Fruit fly (Drosophila melanogaster) whole organism, embryonic: ENCODE data around the gene kra.

Source experiments
- CG11093 ChIP-seq: fragments of 200-800 bp; sonication (Bioruptor generic); IDR thresholded peaks from 3 replicates; pipeline ENCODE4 v1.3.6; 2022; ENCODE audit warnings: missing biosample characterization, missing genetic modification characterization
- CG11723 ChIP-seq: fragments of 200-800 bp; sonication (Bioruptor generic); optimal IDR thresholded peaks from 2 replicates; lab custom pipeline; 2017; ENCODE audit warnings: missing biosample characterization, mild to moderate bottlenecking, missing genetic modification characterization
- CG13123 ChIP-seq: fragments of 200-800 bp; sonication (Bioruptor generic); optimal IDR thresholded peaks from 2 replicates; lab custom pipeline; 2016; ENCODE audit warnings: missing biosample characterization, missing genetic modification characterization
- CG13287 ChIP-seq: fragments of 200-800 bp; sonication (Bioruptor generic); IDR thresholded peaks from 2 replicates; pipeline ENCODE4 v1.3.6; 2022; ENCODE audit warnings: missing biosample characterization, missing genetic modification characterization; ENCODE audit not compliant: partially characterized antibody
- CG14014 ChIP-seq: fragments of 200-800 bp; sonication (Bioruptor generic); IDR thresholded peaks from 2 replicates; pipeline ENCODE4 v1.3.6; 2022; ENCODE audit warnings: missing biosample characterization, missing genetic modification characterization
- CG14965 ChIP-seq: fragments of 200-800 bp; sonication (Bioruptor generic); optimal IDR thresholded peaks from 2 replicates; lab custom pipeline; 2016; ENCODE audit warnings: missing biosample characterization, missing genetic modification characterization, borderline replicate concordance
- CG15514 ChIP-seq: fragments of 200-800 bp; sonication (Bioruptor generic); optimal IDR thresholded peaks from 3 replicates; lab custom pipeline; 2017; ENCODE audit warnings: missing biosample characterization, missing genetic modification characterization, mild to moderate bottlenecking, moderate library complexity, missing genetic modification reagents
- CG15696 ChIP-seq: fragments of 200-800 bp; sonication (Bioruptor generic); optimal IDR thresholded peaks from 2 replicates; lab custom pipeline; 2019; ENCODE audit warnings: missing biosample characterization, mild to moderate bottlenecking, missing genetic modification characterization, moderate library complexity
- CG16863 ChIP-seq: fragments of 200-800 bp; sonication (Bioruptor generic); optimal IDR thresholded peaks from 3 replicates; lab custom pipeline; 2016; ENCODE audit warnings: missing biosample characterization, missing genetic modification characterization
- CG17359 ChIP-seq: fragments of 200-800 bp; sonication (Bioruptor generic); optimal IDR thresholded peaks from 3 replicates; lab custom pipeline; 2018; ENCODE audit warnings: missing biosample characterization, mild to moderate bottlenecking, missing genetic modification characterization, moderate library complexity
- CG18619 ChIP-seq: fragments of 200-800 bp; sonication (Bioruptor generic); optimal IDR thresholded peaks from 3 replicates; lab custom pipeline; 2017; ENCODE audit warnings: missing biosample characterization, mild to moderate bottlenecking, missing genetic modification characterization
- CG30431 ChIP-seq: fragments of 200-800 bp; sonication (Bioruptor generic); optimal IDR thresholded peaks from 2 replicates; lab custom pipeline; 2017; ENCODE audit warnings: missing biosample characterization, missing genetic modification characterization
- CG31365 ChIP-seq: fragments of 200-800 bp; sonication (Bioruptor generic); optimal IDR thresholded peaks from 2 replicates; lab custom pipeline; 2018; ENCODE audit warnings: missing biosample characterization, mild to moderate bottlenecking, missing genetic modification characterization
- CG32532 ChIP-seq: fragments of 200-800 bp; sonication (Bioruptor generic); IDR thresholded peaks from 2 replicates; pipeline ENCODE4 v1.3.6; 2022; ENCODE audit warnings: missing biosample characterization, missing genetic modification characterization
- CG4854 ChIP-seq: fragments of 200-800 bp; sonication (Bioruptor generic); optimal IDR thresholded peaks from 2 replicates; lab custom pipeline; 2016; ENCODE audit warnings: missing biosample characterization, missing genetic modification characterization, inconsistent platforms
- CG5180 ChIP-seq: fragments of 200-800 bp; sonication (Bioruptor generic); optimal IDR thresholded peaks from 3 replicates; lab custom pipeline; 2017; ENCODE audit warnings: missing biosample characterization, missing genetic modification characterization, mild to moderate bottlenecking, moderate library complexity, missing genetic modification reagents
- CG7357 ChIP-seq: fragments of 200-800 bp; sonication (Bioruptor generic); IDR thresholded peaks from 3 replicates; pipeline ENCODE4 v1.3.6; 2022; ENCODE audit warnings: missing biosample characterization, missing genetic modification characterization
- CG7372 ChIP-seq: fragments of 200-800 bp; sonication (Bioruptor generic); IDR thresholded peaks from 2 replicates; pipeline ENCODE4 v1.3.6; 2022; ENCODE audit warnings: missing biosample characterization, missing genetic modification characterization
- CG8478 ChIP-seq: fragments of >200 bp; optimal IDR thresholded peaks from 2 replicates; lab custom pipeline; 2018
- CHES-1-like ChIP-seq: fragments of 200-800 bp; sonication (Bioruptor generic); optimal IDR thresholded peaks from 2 replicates; lab custom pipeline; 2016; ENCODE audit warnings: missing biosample characterization, missing genetic modification characterization
- Chrac-16 ChIP-seq: fragments of 200-800 bp; sonication (Bioruptor generic); optimal IDR thresholded peaks from 3 replicates; lab custom pipeline; 2016; ENCODE audit warnings: missing biosample characterization, missing genetic modification characterization
- ERR ChIP-seq: fragments of 200-800 bp; sonication (Bioruptor generic); optimal IDR thresholded peaks from 2 replicates; lab custom pipeline; 2016; ENCODE audit warnings: missing biosample characterization, missing genetic modification characterization
- Max ChIP-seq: fragments of 200-800 bp; sonication (Bioruptor generic); optimal IDR thresholded peaks from 2 replicates; lab custom pipeline; 2016; ENCODE audit warnings: missing biosample characterization, mild to moderate bottlenecking, missing genetic modification characterization
- NC2α ChIP-seq: fragments of 200-800 bp; sonication (Bioruptor generic); optimal IDR thresholded peaks from 2 replicates; lab custom pipeline; 2016; ENCODE audit warnings: missing biosample characterization, missing genetic modification characterization
- Opbp ChIP-seq: fragments of 200-800 bp; sonication (Bioruptor generic); IDR thresholded peaks from 3 replicates; pipeline ENCODE4 v1.3.6; 2022; ENCODE audit warnings: missing biosample characterization, missing genetic modification characterization; ENCODE audit not compliant: partially characterized antibody
- Sry-β ChIP-seq: fragments of 200-800 bp; sonication (Bioruptor generic); optimal IDR thresholded peaks from 2 replicates; lab custom pipeline; 2018; ENCODE audit warnings: missing biosample characterization, mild to moderate bottlenecking, missing genetic modification characterization, moderate library complexity
- Stat92E ChIP-seq, 3 experiments: fragments of >200 bp in 2 of 3; fragments of 200-800 bp in 1 of 3; sonication (Bioruptor generic) in 1 of 3; optimal IDR thresholded peaks; 2 replicates each; lab custom pipeline; 2017 to 2019; ENCODE audit warnings: missing biosample characterization in 3 of 3, missing genetic modification characterization in 3 of 3, mild to moderate bottlenecking in 1 of 3, moderate library complexity in 1 of 3
- Usf ChIP-seq: fragments of 200-800 bp; sonication (Bioruptor generic); optimal IDR thresholded peaks from 2 replicates; lab custom pipeline; 2017; ENCODE audit warnings: missing genotype, missing biosample characterization, missing genetic modification characterization
- YL-1 ChIP-seq: fragments of 200-800 bp; sonication (Bioruptor generic); optimal IDR thresholded peaks from 3 replicates; lab custom pipeline; 2017; ENCODE audit warnings: missing biosample characterization, mild to moderate bottlenecking, missing genetic modification characterization
- cg ChIP-seq: fragments of 200-800 bp; sonication (Bioruptor generic); optimal IDR thresholded peaks from 3 replicates; lab custom pipeline; 2019; ENCODE audit warnings: missing biosample characterization, mild to moderate bottlenecking, missing genetic modification characterization, moderate library complexity
- chm ChIP-seq: fragments of 200-800 bp; sonication (Bioruptor generic); IDR thresholded peaks from 2 replicates; pipeline ENCODE4 v1.3.6; 2022; ENCODE audit warnings: missing biosample characterization, missing genetic modification characterization
- croc ChIP-seq: fragments of 200-800 bp; sonication (Bioruptor generic); conservative IDR thresholded peaks from 3 replicates; pipeline ENCODE4 v1.3.6; 2022; ENCODE audit warnings: missing biosample characterization, missing genetic modification characterization
- cwo ChIP-seq: fragments of 200-800 bp; sonication (Bioruptor generic); optimal IDR thresholded peaks from 3 replicates; lab custom pipeline; 2017; ENCODE audit warnings: missing biosample characterization, missing genetic modification characterization, mild to moderate bottlenecking, moderate library complexity, missing genetic modification reagents
- da ChIP-seq: fragments of 200-800 bp; sonication (Bioruptor generic); optimal IDR thresholded peaks from 2 replicates; lab custom pipeline; 2016; ENCODE audit warnings: missing biosample characterization, missing genetic modification characterization
- dmrt99B ChIP-seq: fragments of 200-800 bp; sonication (Bioruptor generic); optimal IDR thresholded peaks from 2 replicates; lab custom pipeline; 2018; ENCODE audit warnings: missing biosample characterization, mild to moderate bottlenecking, missing genetic modification characterization, moderate library complexity
- ems ChIP-seq: fragments of 200-800 bp; sonication (Bioruptor generic); optimal IDR thresholded peaks from 3 replicates; lab custom pipeline; 2016; ENCODE audit warnings: missing biosample characterization, missing genetic modification characterization
- en ChIP-seq: fragments of 200-800 bp; sonication (Bioruptor generic); optimal IDR thresholded peaks from 2 replicates; lab custom pipeline; 2016; ENCODE audit warnings: missing biosample characterization, missing genetic modification characterization
- eve ChIP-seq, 2 experiments: fragments of >200 bp; optimal IDR thresholded peaks; 2 replicates each; lab custom pipeline; 2017; ENCODE audit warnings: missing biosample characterization in 2 of 2, missing genetic modification characterization in 2 of 2
- lbe ChIP-seq: fragments of 200-800 bp; sonication (Bioruptor generic); optimal IDR thresholded peaks from 2 replicates; lab custom pipeline; 2016; ENCODE audit warnings: missing biosample characterization, mild to moderate bottlenecking, missing genetic modification characterization
- lilli ChIP-seq: fragments of 200-800 bp; sonication (Bioruptor generic); optimal IDR thresholded peaks from 3 replicates; lab custom pipeline; 2016; ENCODE audit warnings: missing biosample characterization, missing genetic modification characterization
- mam ChIP-seq: fragments of 200-800 bp; sonication (Bioruptor generic); optimal IDR thresholded peaks from 3 replicates; lab custom pipeline; 2016; ENCODE audit warnings: missing biosample characterization, missing genetic modification characterization
- mld ChIP-seq: fragments of 200-800 bp; sonication (Bioruptor generic); IDR thresholded peaks from 3 replicates; pipeline ENCODE4 v1.3.6; 2022; ENCODE audit warnings: missing biosample characterization, missing genetic modification characterization; ENCODE audit not compliant: partially characterized antibody
- nom ChIP-seq: fragments of 200-800 bp; sonication (Bioruptor generic); optimal IDR thresholded peaks from 2 replicates; lab custom pipeline; 2017; ENCODE audit warnings: missing biosample characterization, missing genetic modification characterization, mild to moderate bottlenecking, moderate library complexity, missing genetic modification reagents
- pnt ChIP-seq: fragments of 200-800 bp; sonication (Bioruptor generic); optimal IDR thresholded peaks from 3 replicates; lab custom pipeline; 2016; ENCODE audit warnings: missing biosample characterization, missing genetic modification characterization
- sna ChIP-seq: fragments of 200-800 bp; sonication (Bioruptor generic); IDR thresholded peaks from 2 replicates; pipeline ENCODE4 v1.3.6; 2022; ENCODE audit warnings: missing biosample characterization, missing genetic modification characterization; ENCODE audit not compliant: partially characterized antibody
- sug ChIP-seq: fragments of 200-800 bp; optimal IDR thresholded peaks from 2 replicates; lab custom pipeline; 2019; ENCODE audit warnings: missing biosample characterization, mild to moderate bottlenecking, missing genetic modification characterization, moderate library complexity
- tna ChIP-seq: fragments of 200-800 bp; sonication (Bioruptor generic); IDR thresholded peaks from 2 replicates; pipeline ENCODE4 v1.3.6; 2022; ENCODE audit warnings: missing biosample characterization, missing genetic modification characterization; ENCODE audit not compliant: partially characterized antibody
- tx ChIP-seq: fragments of 200-800 bp; sonication (Bioruptor generic); optimal IDR thresholded peaks from 2 replicates; lab custom pipeline; 2016; ENCODE audit warnings: missing biosample characterization, missing genetic modification characterization

Gene kra

dm6 chr3R:5624115-5624878, 23.4 kb upstream of the kra start, which contains the start of the genes Dph4, Spec2 and RpL13A (continued):
- TF ChIP-seq Stat92E (GFP tag; optimal IDR thresholded peaks at IDR 0.05; lab: Kevin White, UChicago) = peak in 1 of 3 experiments; percentile 59
- no peak for TF ChIP-seq chm
- TF ChIP-seq croc = peak; percentile 54; the same call in 2 of the 3 replicates
- peak; percentile 100 for TF ChIP-seq CG15514 (GFP tag; lab: Kevin White, UChicago)
- TF ChIP-seq CG13123 (GFP tag; lab: Kevin White, UChicago) = peak; percentile 85
- TF ChIP-seq CG13287 = no peak
- TF ChIP-seq cwo (GFP tag; lab: Kevin White, UChicago) = peak; percentile 5
- TF ChIP-seq CG7372 (GFP tag; lab: Robert Waterston, UW) = no peak
- TF ChIP-seq CG30431 (GFP tag; lab: Kevin White, UChicago) = peak; percentile 86
- TF ChIP-seq CG15696 (tag; lab: Kevin White, UChicago) = peak; percentile 50
- TF ChIP-seq tx (GFP tag; lab: Kevin White, UChicago) = peak; percentile 52
- no peak for TF ChIP-seq Opbp (GFP tag; lab: Robert Waterston, UW)
- peak; percentile 96 for TF ChIP-seq CG18619
- TF ChIP-seq Usf = peak; percentile 90
- no peak for TF ChIP-seq cg
- TF ChIP-seq lbe = peak; percentile 85
- peak; percentile 86 for TF ChIP-seq CG16863
- peak; percentile 90 for TF ChIP-seq nom (GFP tag; lab: Kevin White, UChicago)
- TF ChIP-seq tna = no peak
- TF ChIP-seq CG31365 (tag; lab: Kevin White, UChicago) = peak; percentile 87
- TF ChIP-seq CHES-1-like = peak; percentile 95
- peak; percentile 78 for TF ChIP-seq NC2α (GFP tag; lab: Kevin White, UChicago)
- TF ChIP-seq CG5180 = peak; percentile 82
- TF ChIP-seq eve (GFP tag; optimal IDR thresholded peaks at IDR 0.05; lab: Kevin White, UChicago) = no peak
- peak; percentile 84 for TF ChIP-seq mam (GFP tag; lab: Kevin White, UChicago)
- peak; percentile 92 for TF ChIP-seq Max (GFP tag; lab: Kevin White, UChicago)
- TF ChIP-seq CG17359 (tag; lab: Kevin White, UChicago) = peak; percentile 88
- peak; percentile 43; the same call in 1 of the 3 replicates for TF ChIP-seq CG11093 (GFP tag; lab: Robert Waterston, UW)
- peak; percentile 92 for TF ChIP-seq en (GFP tag; lab: Kevin White, UChicago)
- TF ChIP-seq mld (GFP tag; lab: Robert Waterston, UW) = no peak
- peak; percentile 54 for TF ChIP-seq pnt (GFP tag; lab: Kevin White, UChicago)
- TF ChIP-seq ems = peak; percentile 88
- peak; percentile 93 for TF ChIP-seq CG11723 (GFP tag; lab: Kevin White, UChicago)
- TF ChIP-seq CG14965 (GFP tag; lab: Kevin White, UChicago) = peak; percentile 83
- TF ChIP-seq lilli (GFP tag; lab: Kevin White, UChicago) = peak; percentile 87
- TF ChIP-seq CG8478 (lab: Kevin White, UChicago) = peak; percentile 69
- peak; percentile 57 for TF ChIP-seq Chrac-16 (GFP tag; lab: Kevin White, UChicago)
- peak; percentile 99 for TF ChIP-seq YL-1 (GFP tag; lab: Kevin White, UChicago)
- peak; percentile 82 for TF ChIP-seq da
- no peak for TF ChIP-seq CG14014 (GFP tag; lab: Robert Waterston, UW)
- no peak for TF ChIP-seq CG7357
- no peak for TF ChIP-seq dmrt99B (tag; lab: Kevin White, UChicago)
- peak; percentile 89 for TF ChIP-seq CG4854 (GFP tag; lab: Kevin White, UChicago)
- TF ChIP-seq sug (tag; lab: Kevin White, UChicago) = peak; percentile 91
- no peak for TF ChIP-seq CG32532
- TF ChIP-seq Sry-β (GFP tag; lab: Kevin White, UChicago) = peak; percentile 70
- no peak for TF ChIP-seq sna
- peak; percentile 81 for TF ChIP-seq ERR (GFP tag; lab: Kevin White, UChicago)
